Fruit fly (Drosophila melanogaster): ENCODE results near the gene hdm.

hdm gene

dm6 chrX:7968215-7968799, 48.4 kb upstream of the hdm start, which contains the start of gene sws (continued):
- TF ChIP-seq CG14965 (GFP tag; optimal IDR thresholded peaks at IDR 0.05; ENCODE audit: borderline replicate concordance) (no peak), CG6689 (GFP tag; IDR thresholded peaks at IDR 0.05) (peak; percentile 24; the same call in 1 of the 2 replicates), CG11456 (GFP tag; IDR thresholded peaks at IDR 0.05) (no peak), ac (GFP tag; optimal IDR thresholded peaks at IDR 0.05) (no peak), Hsf (GFP tag; optimal IDR thresholded peaks at IDR 0.05) (no peak), CG8765 (GFP tag; IDR thresholded peaks at IDR 0.05) (no peak), ci (GFP tag; IDR thresholded peaks at IDR 0.05) (no peak), Dll (GFP tag; IDR thresholded peaks at IDR 0.05; ENCODE audit: partially characterized antibody) (peak; percentile 69; the same call in 3 of the 4 replicates), inv (GFP tag; IDR thresholded peaks at IDR 0.05; ENCODE audit: partially characterized antibody) (peak; percentile 59), Sry-δ (GFP tag; optimal IDR thresholded peaks at IDR 0.05) (peak; percentile 57), pzg (GFP tag; optimal IDR thresholded peaks at IDR 0.05) (peak; percentile 51), Sox102F (GFP tag; optimal IDR thresholded peaks at IDR 0.05) (peak; percentile 53), CG12744 (GFP tag; optimal IDR thresholded peaks at IDR 0.05) (no peak), tll (GFP tag; optimal IDR thresholded peaks at IDR 0.05) (no peak), GATAe (GFP tag; conservative IDR thresholded peaks at IDR 0.05) (no peak), Oli (tag; optimal IDR thresholded peaks at IDR 0.05) (peak; percentile 43), Hr3 (GFP tag; optimal IDR thresholded peaks at IDR 0.05) (peak; percentile 41), CG7839 (tag; optimal IDR thresholded peaks at IDR 0.05) (peak; percentile 54), MBD-R2 (GFP tag; IDR thresholded peaks at IDR 0.05) (no peak), cg (GFP tag; optimal IDR thresholded peaks at IDR 0.05) (no peak), schlank (tag; optimal IDR thresholded peaks at IDR 0.05) (no peak), HmgZ (tag; optimal IDR thresholded peaks at IDR 0.05) (no peak), psq (GFP tag; optimal IDR thresholded peaks at IDR 0.05) (no peak), br (optimal IDR thresholded peaks at IDR 0.05) (no peak), CG11723 (GFP tag; optimal IDR thresholded peaks at IDR 0.05) (no peak), Eip74EF (GFP tag; optimal IDR thresholded peaks at IDR 0.05) (no peak), CG8944 (GFP tag; optimal IDR thresholded peaks at IDR 0.05) (no peak), CG4854 (GFP tag; optimal IDR thresholded peaks at IDR 0.05) (no peak), Abd-B (GFP tag; optimal IDR thresholded peaks at IDR 0.05) (peak; percentile 41), h (optimal IDR thresholded peaks at IDR 0.05) (no peak), onecut (GFP tag; IDR thresholded peaks at IDR 0.05) (no peak), Dek (tag; optimal IDR thresholded peaks at IDR 0.05) (peak; percentile 33), dmrt11E (tag; optimal IDR thresholded peaks at IDR 0.05) (peak; percentile 27), dpn (GFP tag; optimal IDR thresholded peaks at IDR 0.05) (peak in 1 of 2 experiments; percentile 30), CG15011 (GFP tag; optimal IDR thresholded peaks at IDR 0.05) (no peak), HHEX (GFP tag; optimal IDR thresholded peaks at IDR 0.05) (peak; percentile 38), CG10654 (GFP tag; optimal IDR thresholded peaks at IDR 0.05) (peak; percentile 20), CG11093 (GFP tag; IDR thresholded peaks at IDR 0.05) (no peak), YL-1 (GFP tag; optimal IDR thresholded peaks at IDR 0.05) (no peak), nerfin-1 (tag; optimal IDR thresholded peaks at IDR 0.05) (no peak), CG15601 (tag; optimal IDR thresholded peaks at IDR 0.05) (peak; percentile 27), row (GFP tag; IDR thresholded peaks at IDR 0.05) (peak; percentile 50), Ets97D (GFP tag; optimal IDR thresholded peaks at IDR 0.05) (peak; percentile 40), CG1603 (tag; optimal IDR thresholded peaks at IDR 0.05) (peak; percentile 47), repo (GFP tag; optimal IDR thresholded peaks at IDR 0.05) (no peak), Dbx (GFP tag; IDR thresholded peaks at IDR 0.05) (peak; percentile 38; the same call in 1 of the 3 replicates), CG12104 (GFP tag; optimal IDR thresholded peaks at IDR 0.05) (peak; percentile 41), CG3407 (GFP tag; optimal IDR thresholded peaks at IDR 0.05) (no peak), CG12391 (tag; optimal IDR thresholded peaks at IDR 0.05) (peak; percentile 61), Stat92E (GFP tag; optimal IDR thresholded peaks at IDR 0.05) (no peak)
